Worm (Caenorhabditis elegans): ENCODE data around the gene C27D9.2.

C27D9.2 gene

ce11 chrII:4756751-4757150, at the start of gene C27D9.2:
Gene C27D9.2 (minus strand): TSS chrII:4756851.
- TF ChIP-seq sma-3 (GFP tag; optimal IDR thresholded peaks at IDR 0.05) (no peak), sma-9 (GFP tag; optimal IDR thresholded peaks at IDR 0.05) (no peak), sma-9 (tag; optimal IDR thresholded peaks at IDR 0.05) (no peak), nhr-21 (tag; optimal IDR thresholded peaks at IDR 0.05) (no peak), ceh-82 (tag; optimal IDR thresholded peaks at IDR 0.05) (no peak), lsy-2 (tag; optimal IDR thresholded peaks at IDR 0.05) (no peak), nhr-10 (tag; optimal IDR thresholded peaks at IDR 0.05) (no peak), fos-1 (tag; optimal IDR thresholded peaks at IDR 0.05) (no peak), nhr-129 (tag; optimal IDR thresholded peaks at IDR 0.05) (no peak), R02D3.7 (tag; optimal IDR thresholded peaks at IDR 0.05) (no peak), peb-1 (tag; optimal IDR thresholded peaks at IDR 0.05) (no peak), egl-27 (tag; optimal IDR thresholded peaks at IDR 0.05) (no peak), ZK546.5 (tag; optimal IDR thresholded peaks at IDR 0.05) (no peak), lin-13 (GFP tag; optimal IDR thresholded peaks at IDR 0.05) (no peak), crh-2 (tag; optimal IDR thresholded peaks at IDR 0.05) (no peak), unc-62 (GFP tag; optimal IDR thresholded peaks at IDR 0.05) (no peak), mbf-1 (tag; optimal IDR thresholded peaks at IDR 0.05) (no peak), nhr-6 (tag; optimal IDR thresholded peaks at IDR 0.05) (no peak), unc-55 (GFP tag; optimal IDR thresholded peaks at IDR 0.05) (no peak)

- peak; percentile 3 for TF ChIP-seq Y55F3AM.14 (GFP tag; optimal IDR thresholded peaks at IDR 0.05)
- no peak for TF ChIP-seq mdl-1 (tag; optimal IDR thresholded peaks at IDR 0.05)
- peak; percentile 68 for TF ChIP-seq mab-5 (tag; optimal IDR thresholded peaks at IDR 0.05)
- TF ChIP-seq ztf-11 (tag; optimal IDR thresholded peaks at IDR 0.05): no peak
Measured at ce11 chrII:4806261-4806660, 49.6 kb upstream of the C27D9.2 start.

ce11 chrII:4805799-4806198, 49.1 kb upstream of the C27D9.2 start:
- TF ChIP-seq lsy-2 (tag; optimal IDR thresholded peaks at IDR 0.05) (peak in 1 of 2 experiments; percentile 40), F13H6.1 (tag; optimal IDR thresholded peaks at IDR 0.05) (peak; percentile 35), sma-3 (GFP tag; optimal IDR thresholded peaks at IDR 0.05) (no peak), nhr-129 (tag; optimal IDR thresholded peaks at IDR 0.05) (peak; percentile 16), C34F6.9 (tag; optimal IDR thresholded peaks at IDR 0.05) (no peak), egl-27 (tag; optimal IDR thresholded peaks at IDR 0.05) (no peak), sma-9 (GFP tag; optimal IDR thresholded peaks at IDR 0.05) (peak; percentile 48), sma-9 (tag; optimal IDR thresholded peaks at IDR 0.05) (no peak)

ce11 chrII:4802917-4803316, 46.3 kb upstream of the C27D9.2 start:
- no peak for TF ChIP-seq dmd-4 (tag; optimal IDR thresholded peaks at IDR 0.05)
- no peak for TF ChIP-seq unc-39 (tag; optimal IDR thresholded peaks at IDR 0.05)
- TF ChIP-seq sma-9 (GFP tag; optimal IDR thresholded peaks at IDR 0.05): no peak
- no peak for TF ChIP-seq sma-9 (tag; optimal IDR thresholded peaks at IDR 0.05)
- TF ChIP-seq blmp-1 (tag; optimal IDR thresholded peaks at IDR 0.05; ENCODE audit: insufficient read depth): peak; percentile 77
- peak; percentile 83 for TF ChIP-seq fos-1 (tag; optimal IDR thresholded peaks at IDR 0.05)
- no peak for TF ChIP-seq C34F6.9 (tag; optimal IDR thresholded peaks at IDR 0.05)
- no peak for TF ChIP-seq elt-1 (tag; optimal IDR thresholded peaks at IDR 0.05)
- TF ChIP-seq crh-2 (tag; optimal IDR thresholded peaks at IDR 0.05): peak; percentile 24
- TF ChIP-seq sem-4 (tag; optimal IDR thresholded peaks at IDR 0.05): no peak
- no peak for TF ChIP-seq nhr-25 (tag; optimal IDR thresholded peaks at IDR 0.05)
- no peak for TF ChIP-seq F13H6.1 (tag; optimal IDR thresholded peaks at IDR 0.05)
- no peak for TF ChIP-seq skn-1 (tag; optimal IDR thresholded peaks at IDR 0.05)
- no peak for TF ChIP-seq mbf-1 (tag; optimal IDR thresholded peaks at IDR 0.05)

ce11 chrII:4800524-4800923, 43.9 kb upstream of the C27D9.2 start:
- TF ChIP-seq ZK546.5 (tag; optimal IDR thresholded peaks at IDR 0.05) (no peak), sma-9 (GFP tag; optimal IDR thresholded peaks at IDR 0.05) (no peak), sma-9 (tag; optimal IDR thresholded peaks at IDR 0.05) (no peak), sem-4 (tag; optimal IDR thresholded peaks at IDR 0.05) (no peak), ztf-11 (tag; optimal IDR thresholded peaks at IDR 0.05) (no peak), nhr-237 (tag; optimal IDR thresholded peaks at IDR 0.05) (no peak), alr-1 (tag; optimal IDR thresholded peaks at IDR 0.05) (no peak), unc-39 (tag; optimal IDR thresholded peaks at IDR 0.05) (no peak), zag-1 (tag; optimal IDR thresholded peaks at IDR 0.05) (no peak), nhr-129 (tag; optimal IDR thresholded peaks at IDR 0.05) (no peak), nhr-77 (tag; optimal IDR thresholded peaks at IDR 0.05) (no peak), ceh-16 (tag; optimal IDR thresholded peaks at IDR 0.05) (no peak)
